Worm (Caenorhabditis elegans): ENCODE data around the gene rps-21.

rps-21 gene

DNA sequence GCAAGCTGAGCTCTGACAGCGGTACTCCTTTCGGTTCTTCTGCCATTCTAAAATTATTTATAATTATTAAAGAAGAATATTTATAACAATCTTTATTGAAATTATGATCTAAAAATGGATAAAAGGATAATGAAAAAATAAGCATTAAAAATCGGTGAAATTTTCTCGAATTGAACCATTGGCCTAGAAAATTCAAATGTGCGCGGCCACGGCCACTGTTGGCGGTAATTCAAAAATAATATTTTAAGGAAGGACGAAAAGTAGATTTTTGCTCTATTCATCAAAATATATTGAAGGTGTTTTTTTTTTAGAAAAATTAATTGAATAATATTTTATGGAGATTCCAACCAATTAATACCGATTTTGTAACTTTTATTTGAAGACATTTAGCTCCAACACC is 9.4 kb upstream of the rps-21 start, which contains the start of gene pfd-5 (continued):
- TF ChIP-seq hlh-17 (GFP tag; optimal IDR thresholded peaks at IDR 0.05; ENCODE audit: borderline replicate concordance) = no peak
- peak; percentile 67 for TF ChIP-seq nhr-20 (tag; optimal IDR thresholded peaks at IDR 0.05)
- peak; percentile 39 for TF ChIP-seq Y116A8C.19 (tag; optimal IDR thresholded peaks at IDR 0.05; ENCODE audit: borderline replicate concordance)
- TF ChIP-seq lir-3 (tag; optimal IDR thresholded peaks at IDR 0.05; ENCODE audit: poor library complexity) = peak; percentile 94
- no peak for TF ChIP-seq jun-1 (tag; optimal IDR thresholded peaks at IDR 0.05)
- no peak for TF ChIP-seq nhr-76 (tag; optimal IDR thresholded peaks at IDR 0.05)
- TF ChIP-seq fkh-10 (GFP tag; optimal IDR thresholded peaks at IDR 0.05) = no peak
- TF ChIP-seq efl-1 (optimal IDR thresholded peaks at IDR 0.05) = peak; percentile 81 to 96
- peak; percentile 95 to 99 for TF ChIP-seq efl-1 (GFP tag; optimal IDR thresholded peaks at IDR 0.05 in 1 of 2)
- peak; percentile 97 for TF ChIP-seq rnt-1 (tag; optimal IDR thresholded peaks at IDR 0.05)
- no peak for TF ChIP-seq unc-62 (GFP tag; optimal IDR thresholded peaks at IDR 0.05)
- TF ChIP-seq nhr-28 (tag; optimal IDR thresholded peaks at IDR 0.05) = no peak
- TF ChIP-seq xbp-1 (tag; optimal IDR thresholded peaks at IDR 0.05) = peak; percentile 77
- peak; percentile 76 for TF ChIP-seq fkh-4 (tag; optimal IDR thresholded peaks at IDR 0.05; ENCODE audit: borderline replicate concordance)
- no peak for TF ChIP-seq mef-2 (tag; optimal IDR thresholded peaks at IDR 0.05)
- peak; percentile 12 for TF ChIP-seq unc-130 (tag; optimal IDR thresholded peaks at IDR 0.05)
- TF ChIP-seq isw-1 (GFP tag; IDR thresholded peaks at IDR 0.05) = peak; percentile 67
- no peak for TF ChIP-seq aha-1 (tag; optimal IDR thresholded peaks at IDR 0.05)
- TF ChIP-seq pqm-1 (tag; optimal IDR thresholded peaks at IDR 0.05) = no peak
- peak; percentile 4 for TF ChIP-seq pag-3 (tag; optimal IDR thresholded peaks at IDR 0.05; ENCODE audit: borderline replicate concordance, insufficient read depth)
- TF ChIP-seq elt-3 (tag; optimal IDR thresholded peaks at IDR 0.05) = no peak
- TF ChIP-seq grh-1 (GFP tag; IDR thresholded peaks at IDR 0.05) = no peak
- TF ChIP-seq irx-1 (tag; optimal IDR thresholded peaks at IDR 0.05) = peak; percentile 84
- TF ChIP-seq aly-2 (tag; optimal IDR thresholded peaks at IDR 0.05) = no peak
- peak; percentile 85 for TF ChIP-seq nhr-47 (tag; optimal IDR thresholded peaks at IDR 0.05)
- no peak for TF ChIP-seq nhr-11 (tag; optimal IDR thresholded peaks at IDR 0.05)
- TF ChIP-seq fos-1 (tag; optimal IDR thresholded peaks at IDR 0.05) = peak; percentile 17
- TF ChIP-seq mdl-1 (tag; optimal IDR thresholded peaks at IDR 0.05) = peak in 1 of 2 experiments; percentile 36
- TF ChIP-seq snpc-4 (tag; optimal IDR thresholded peaks at IDR 0.05) = peak; percentile 36
- TF ChIP-seq unc-98 (GFP tag; IDR thresholded peaks at IDR 0.05) = peak; percentile 64
- TF ChIP-seq ceh-63 (GFP tag; optimal IDR thresholded peaks at IDR 0.05) = no peak
- TF ChIP-seq lin-13 (GFP tag; optimal IDR thresholded peaks at IDR 0.05) = peak; percentile 49
- peak; percentile 79 for TF ChIP-seq mep-1 (tag; optimal IDR thresholded peaks at IDR 0.05)
- TF ChIP-seq nhr-77 (tag; optimal IDR thresholded peaks at IDR 0.05) = no peak
- TF ChIP-seq lin-14 (GFP tag; optimal IDR thresholded peaks at IDR 0.05) = peak; percentile 76
- no peak for TF ChIP-seq ces-1 (GFP tag; optimal IDR thresholded peaks at IDR 0.05)
- TF ChIP-seq mab-9 (GFP tag; IDR thresholded peaks at IDR 0.05) = no peak
- no peak for TF ChIP-seq ceh-8 (GFP tag; optimal IDR thresholded peaks at IDR 0.05)
- no peak for TF ChIP-seq vab-15 (tag; optimal IDR thresholded peaks at IDR 0.05)
- no peak for TF ChIP-seq unc-30 (tag; optimal IDR thresholded peaks at IDR 0.05)
- peak; percentile 90 to 96 (median 93) for TF ChIP-seq dpl-1 (GFP tag; optimal IDR thresholded peaks at IDR 0.05)
- TF ChIP-seq C04F5.9 (tag; optimal IDR thresholded peaks at IDR 0.05) = peak; percentile 47
- no peak for TF ChIP-seq nhr-12 (tag; optimal IDR thresholded peaks at IDR 0.05)
- TF ChIP-seq dsc-1 (tag; optimal IDR thresholded peaks at IDR 0.05) = peak; percentile 77
- peak; percentile 46 to 66 (median 51) for TF ChIP-seq ceh-82 (tag; optimal IDR thresholded peaks at IDR 0.05)
- peak; percentile 22 for TF ChIP-seq fkh-8 (tag; optimal IDR thresholded peaks at IDR 0.05)
- peak; percentile 51 for TF ChIP-seq skn-1 (tag; optimal IDR thresholded peaks at IDR 0.05)
- TF ChIP-seq ets-5 (GFP tag; IDR thresholded peaks at IDR 0.05) = no peak
- TF ChIP-seq nhr-90 (tag; optimal IDR thresholded peaks at IDR 0.05; ENCODE audit: poor library complexity) = peak; percentile 84
- no peak for TF ChIP-seq lin-39 (tag; optimal IDR thresholded peaks at IDR 0.05)
- TF ChIP-seq zip-4 (GFP tag; optimal IDR thresholded peaks at IDR 0.05) = no peak
- TF ChIP-seq ceh-88 (GFP tag; IDR thresholded peaks at IDR 0.05) = peak; percentile 34; the same call in 1 of the 2 replicates
- TF ChIP-seq tbx-2 (tag; optimal IDR thresholded peaks at IDR 0.05) = peak; percentile 81
